Worm (Caenorhabditis elegans): ENCODE measurements around the gene H34I24.1.
"Not testable (repeated sequence)": the region's sequence is repeated elsewhere in the genome, so short reads cannot be mapped to it uniquely, and the experiment has no call there.

H34I24.1 gene

ce11 chrIII:2881117-2881516 lies 34.3 kb downstream of the H34I24.1 start:
- TF ChIP-seq nhr-67 (tag; optimal IDR thresholded peaks at IDR 0.05) (no peak), snpc-4 (tag; optimal IDR thresholded peaks at IDR 0.05) (no peak), lin-39 (tag; optimal IDR thresholded peaks at IDR 0.05) (no peak), egl-27 (tag; optimal IDR thresholded peaks at IDR 0.05) (no peak), lsy-12 (tag; optimal IDR thresholded peaks at IDR 0.05) (no peak), nhr-28 (tag; optimal IDR thresholded peaks at IDR 0.05) (no peak), pha-4 (tag; optimal IDR thresholded peaks at IDR 0.05) (peak; percentile 11), fkh-2 (tag; optimal IDR thresholded peaks at IDR 0.05) (no peak), hmg-11 (tag; optimal IDR thresholded peaks at IDR 0.05) (peak; percentile 49), mdl-1 (tag; optimal IDR thresholded peaks at IDR 0.05) (no peak), skn-1 (tag; optimal IDR thresholded peaks at IDR 0.05) (no peak), fkh-10 (GFP tag; optimal IDR thresholded peaks at IDR 0.05) (no peak), elt-1 (tag; optimal IDR thresholded peaks at IDR 0.05) (no peak), nfya-1 (tag; optimal IDR thresholded peaks at IDR 0.05; ENCODE audit: insufficient read depth) (peak; percentile 8), fos-1 (tag; optimal IDR thresholded peaks at IDR 0.05) (no peak), ztf-4 (tag; optimal IDR thresholded peaks at IDR 0.05) (no peak), nhr-12 (tag; optimal IDR thresholded peaks at IDR 0.05) (no peak), nhr-23 (tag; optimal IDR thresholded peaks at IDR 0.05) (no peak)

- not testable (repeated sequence) for TF ChIP-seq mdl-1, pha-4, aly-2 (tag; optimal IDR thresholded peaks at IDR 0.05)
Observed at ce11 chrIII:2881989-2882388, 35.1 kb downstream of the H34I24.1 start, which contains the start of gene F56F11.2. F56F11.2 (plus strand) TSS chrIII:2882289.

ce11 chrIII:2891443-2891842 lies 44.6 kb downstream of the H34I24.1 start, which contains the start of gene F56F11.1:
F56F11.1 (plus strand) TSS chrIII:2891743.
- no peak for TF ChIP-seq aly-2 (tag; optimal IDR thresholded peaks at IDR 0.05)
- no peak for TF ChIP-seq pha-4 (tag; optimal IDR thresholded peaks at IDR 0.05)
- no peak for TF ChIP-seq pqm-1 (tag; optimal IDR thresholded peaks at IDR 0.05)
- no peak for TF ChIP-seq nfya-1 (tag; optimal IDR thresholded peaks at IDR 0.05; ENCODE audit: insufficient read depth)
- no peak for TF ChIP-seq lsy-12 (tag; optimal IDR thresholded peaks at IDR 0.05)
- no peak for TF ChIP-seq tbx-2 (tag; optimal IDR thresholded peaks at IDR 0.05)
- TF ChIP-seq nhr-43 (tag; optimal IDR thresholded peaks at IDR 0.05; ENCODE audit: poor library complexity, severe bottlenecking), result no peak
- no peak for TF ChIP-seq fos-1 (tag; optimal IDR thresholded peaks at IDR 0.05)
- no peak for TF ChIP-seq unc-39 (tag; optimal IDR thresholded peaks at IDR 0.05)
- no peak for TF ChIP-seq ama-1 (optimal IDR thresholded peaks at IDR 0.05)
- TF ChIP-seq nhr-77 (tag; optimal IDR thresholded peaks at IDR 0.05), result no peak
- TF ChIP-seq ceh-28 (tag; optimal IDR thresholded peaks at IDR 0.05), result no peak
- no peak for TF ChIP-seq zag-1 (tag; optimal IDR thresholded peaks at IDR 0.05)
- TF ChIP-seq ztf-11 (tag; optimal IDR thresholded peaks at IDR 0.05), result no peak

All from whole organism, L3 larva.